Fruit fly (Drosophila melanogaster) whole organism, adult: Measurements from ENCODE around the gene Obp28a.

Experiments used
- CG12768 ChIP-seq: fragments of 200-800 bp; sonication (Bioruptor generic); optimal IDR thresholded peaks from 2 replicates; lab custom pipeline; 2017; ENCODE audit warnings: missing biosample characterization, missing genetic modification characterization, mild to moderate bottlenecking, moderate library complexity, missing genetic modification reagents
- Crg-1 ChIP-seq: fragments of 200-800 bp; sonication (Bioruptor generic); optimal IDR thresholded peaks from 2 replicates; lab custom pipeline; 2016; ENCODE audit warnings: missing biosample characterization, missing genetic modification characterization
- Mnt ChIP-seq: fragments of 200-800 bp; sonication (Bioruptor generic); optimal IDR thresholded peaks from 2 replicates; lab custom pipeline; 2016; ENCODE audit warnings: missing biosample characterization, mild to moderate bottlenecking, missing genetic modification characterization

DNA sequence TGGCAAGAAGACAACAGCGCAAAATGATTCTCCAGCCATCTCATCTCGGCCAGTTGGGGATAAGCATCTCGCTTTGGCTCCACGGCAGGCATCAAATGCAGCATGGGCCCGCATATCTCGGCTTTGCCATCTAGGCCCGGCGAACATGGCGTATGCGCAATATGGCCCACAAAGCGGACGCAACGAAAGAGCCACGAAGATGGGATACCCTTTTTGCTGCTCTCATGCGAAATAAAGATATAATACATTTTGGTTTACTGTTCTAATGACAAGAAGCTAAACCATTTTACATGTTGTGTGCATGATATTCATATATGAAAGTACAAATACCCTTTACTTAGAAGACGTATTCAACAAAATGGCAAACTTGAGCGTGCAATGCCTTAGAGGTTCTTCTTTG, 25.6 kb upstream of the Obp28a start:
- no peak for TF ChIP-seq CG12768
- TF ChIP-seq Mnt (GFP tag; lab: Kevin White, UChicago): no peak
- TF ChIP-seq Crg-1 (GFP tag; lab: Kevin White, UChicago): no peak
